Worm (Caenorhabditis elegans) whole organism, young adult: Measurements from ENCODE around the gene moc-1.

Source experiments
- C17E4.6 ChIP-seq: fragments of 200-800 bp; sonication (Bioruptor generic); IDR thresholded peaks from 2 replicates; pipeline ENCODE4 v1.3.6; 2022; ENCODE audit warnings: missing genetic modification reagents, missing genetic modification characterization, missing compliant biosample characterization
- D2030.7 ChIP-seq: fragments of 200-800 bp; sonication (Bioruptor generic); IDR thresholded peaks from 2 replicates; pipeline ENCODE4 v1.3.6; 2022; ENCODE audit warnings: missing genetic modification reagents, missing genetic modification characterization, missing compliant biosample characterization
- F22D6.2 ChIP-seq: sonication (generic microtip); optimal IDR thresholded peaks from 2 replicates; lab custom pipeline; 2016; ENCODE audit warnings: mild to moderate bottlenecking, missing genetic modification characterization, missing compliant biosample characterization
- F23B12.7 ChIP-seq: sonication (generic microtip); optimal IDR thresholded peaks from 2 replicates; lab custom pipeline; 2017; ENCODE audit warnings: missing genetic modification characterization, mild to moderate bottlenecking, missing compliant biosample characterization, antibody characterized with exemption, moderate library complexity; ENCODE audit not compliant: insufficient read depth
- F39B2.1 ChIP-seq: fragments of 200-800 bp; sonication (Bioruptor generic); IDR thresholded peaks from 2 replicates; pipeline ENCODE4 v1.3.6; 2022; ENCODE audit warnings: missing genetic modification reagents, missing genetic modification characterization, missing compliant biosample characterization
- F49E8.2 ChIP-seq: sonication (generic microtip); optimal IDR thresholded peaks from 3 replicates; lab custom pipeline; 2017; ENCODE audit warnings: missing genetic modification characterization, mild to moderate bottlenecking, missing compliant biosample characterization, antibody characterized with exemption, moderate library complexity; ENCODE audit not compliant: insufficient read depth
- K12H6.12 ChIP-seq: fragments of 200-800 bp; sonication (Bioruptor generic); optimal IDR thresholded peaks from 2 replicates; lab custom pipeline; 2018; ENCODE audit warnings: mild to moderate bottlenecking, missing genetic modification characterization, missing compliant biosample characterization
- T26A5.8 ChIP-seq: sonication (generic microtip); optimal IDR thresholded peaks from 2 replicates; lab custom pipeline; 2016; ENCODE audit warnings: missing genetic modification characterization, missing compliant biosample characterization
- Y67H2A.10 ChIP-seq: fragments of 200-800 bp; sonication (Bioruptor generic); conservative IDR thresholded peaks from 2 replicates; pipeline ENCODE4 v1.3.6; 2022; ENCODE audit warnings: missing genetic modification reagents, missing genetic modification characterization, missing compliant biosample characterization
- Y79H2A.3 ChIP-seq: fragments of 200-800 bp; sonication (Bioruptor generic); conservative IDR thresholded peaks from 2 replicates; pipeline ENCODE4 v1.3.6; 2022; ENCODE audit warnings: missing genetic modification reagents, missing genetic modification characterization, missing compliant biosample characterization
- Y95B8A.8 ChIP-seq: fragments of 200-800 bp; sonication (Bioruptor generic); IDR thresholded peaks from 2 replicates; pipeline ENCODE4 v1.3.6; 2022; ENCODE audit warnings: missing genetic modification reagents, missing genetic modification characterization, missing compliant biosample characterization
- ama-1 ChIP-seq, 3 experiments: fragments of 150-350 bp in 1 of 3; sonication (generic microtip) in 2 of 3; optimal IDR thresholded peaks; 2 replicates each; lab custom pipeline; 2014 to 2018; ENCODE audit warnings: missing biosample characterization in 2 of 3, missing genetic modification characterization in 2 of 3, missing genetic modification reagents in 2 of 3
- aptf-2 ChIP-seq: fragments of 200-800 bp; sonication (Bioruptor generic); conservative IDR thresholded peaks from 2 replicates; pipeline ENCODE4 v1.3.6; 2022; ENCODE audit warnings: missing genetic modification reagents, missing genetic modification characterization, missing compliant biosample characterization
- athp-1 ChIP-seq: sonication (generic microtip); optimal IDR thresholded peaks from 2 replicates; lab custom pipeline; 2017; ENCODE audit warnings: mild to moderate bottlenecking, missing genetic modification characterization, missing compliant biosample characterization
- attf-5 ChIP-seq: fragments of 200-800 bp; sonication (Bioruptor generic); optimal IDR thresholded peaks from 2 replicates; lab custom pipeline; 2018; ENCODE audit warnings: mild to moderate bottlenecking, missing genetic modification characterization, missing compliant biosample characterization
- attf-6 ChIP-seq: fragments of 200-800 bp; sonication (Bioruptor generic); IDR thresholded peaks from 2 replicates; pipeline ENCODE4 v1.3.6; 2022; ENCODE audit warnings: missing genetic modification reagents, missing genetic modification characterization, missing compliant biosample characterization
- bed-2 ChIP-seq: fragments of 200-800 bp; sonication (Bioruptor generic); IDR thresholded peaks from 2 replicates; pipeline ENCODE4 v1.3.6; 2022; ENCODE audit warnings: missing genetic modification reagents, missing genetic modification characterization, missing compliant biosample characterization
- ccch-3 ChIP-seq: fragments of 200-800 bp; sonication (Bioruptor generic); optimal IDR thresholded peaks from 2 replicates; lab custom pipeline; 2018; ENCODE audit warnings: mild to moderate bottlenecking, missing genetic modification characterization, missing compliant biosample characterization
- cebp-2 ChIP-seq: fragments of 200-800 bp; sonication (Bioruptor generic); IDR thresholded peaks from 2 replicates; pipeline ENCODE4 v1.3.6; 2022; ENCODE audit warnings: missing genetic modification characterization, missing compliant biosample characterization
- ceh-58 ChIP-seq: fragments of 200-800 bp; sonication (Bioruptor generic); IDR thresholded peaks from 2 replicates; pipeline ENCODE4 v1.3.6; 2022; ENCODE audit warnings: missing genetic modification characterization, missing compliant biosample characterization
- ceh-79 ChIP-seq: sonication (generic microtip); optimal IDR thresholded peaks from 2 replicates; lab custom pipeline; 2017; ENCODE audit warnings: mild to moderate bottlenecking, missing genetic modification characterization, missing compliant biosample characterization
- efl-1 ChIP-seq: fragments of 150-350 bp; optimal IDR thresholded peaks from 2 replicates; lab custom pipeline; 2014; ENCODE audit warnings: missing biosample characterization, missing genetic modification reagents, missing genetic modification characterization
- egl-44 ChIP-seq: fragments of 200-800 bp; sonication (Bioruptor generic); IDR thresholded peaks from 2 replicates; pipeline ENCODE4 v1.3.6; 2022; ENCODE audit warnings: missing genetic modification reagents, missing genetic modification characterization, missing compliant biosample characterization
- ekl-4 ChIP-seq: fragments of 200-800 bp; sonication (Bioruptor generic); IDR thresholded peaks from 2 replicates; pipeline ENCODE4 v1.3.6; 2022; ENCODE audit warnings: missing genetic modification reagents, missing genetic modification characterization, missing compliant biosample characterization
- ets-4 ChIP-seq: fragments of 200-800 bp; sonication (Bioruptor generic); optimal IDR thresholded peaks from 2 replicates; lab custom pipeline; 2018; ENCODE audit warnings: mild to moderate bottlenecking, missing genetic modification characterization, missing compliant biosample characterization
- hlh-12 ChIP-seq: sonication (generic microtip); optimal IDR thresholded peaks from 2 replicates; lab custom pipeline; 2016; ENCODE audit warnings: missing genetic modification characterization, missing compliant biosample characterization
- hmg-20 ChIP-seq: fragments of 200-800 bp; sonication (Bioruptor generic); IDR thresholded peaks from 2 replicates; pipeline ENCODE4 v1.3.6; 2022; ENCODE audit warnings: missing genetic modification reagents, missing genetic modification characterization, missing compliant biosample characterization
- hsf-1 ChIP-seq: fragments of 200-800 bp; sonication (Bioruptor generic); IDR thresholded peaks from 2 replicates; pipeline ENCODE4 v1.3.6; 2022; ENCODE audit warnings: missing genetic modification reagents, missing genetic modification characterization, missing compliant biosample characterization
- lin-26 ChIP-seq: fragments of 200-800 bp; sonication (Bioruptor generic); IDR thresholded peaks from 2 replicates; pipeline ENCODE4 v1.3.6; 2022; ENCODE audit warnings: missing genetic modification reagents, missing genetic modification characterization, missing compliant biosample characterization
- lin-35 ChIP-seq, 3 experiments: fragments of 150-350 bp in 2 of 3; sonication (generic microtip) in 1 of 3; optimal IDR thresholded peaks; 2 replicates each; lab custom pipeline; 2014 to 2018; ENCODE audit warnings: missing biosample characterization in 3 of 3, missing genetic modification characterization in 3 of 3, missing genetic modification reagents in 3 of 3
- lin-54 ChIP-seq: fragments of 200-800 bp; sonication (Bioruptor generic); optimal IDR thresholded peaks from 2 replicates; lab custom pipeline; 2018; ENCODE audit warnings: mild to moderate bottlenecking, missing genetic modification characterization, missing compliant biosample characterization
- lir-1 ChIP-seq: fragments of 200-800 bp; sonication (Bioruptor generic); conservative IDR thresholded peaks from 2 replicates; pipeline ENCODE4 v1.3.6; 2022; ENCODE audit warnings: missing genetic modification reagents, missing genetic modification characterization, missing compliant biosample characterization
- lsy-27 ChIP-seq: sonication (generic microtip); optimal IDR thresholded peaks from 2 replicates; lab custom pipeline; 2017; ENCODE audit warnings: missing genetic modification characterization, mild to moderate bottlenecking, missing compliant biosample characterization, antibody characterized with exemption, missing genotype, borderline replicate concordance; ENCODE audit not compliant: insufficient read depth
- mes-4 ChIP-seq: sonication (generic microtip); optimal IDR thresholded peaks from 2 replicates; lab custom pipeline; 2016; ENCODE audit warnings: missing genotype, missing genetic modification characterization, missing compliant biosample characterization
- mxl-1 ChIP-seq: sonication (generic microtip); optimal IDR thresholded peaks from 2 replicates; lab custom pipeline; 2016; ENCODE audit warnings: missing genetic modification characterization, missing compliant biosample characterization
- nfya-1 ChIP-seq: sonication (generic microtip); optimal IDR thresholded peaks from 2 replicates; lab custom pipeline; 2017; ENCODE audit warnings: antibody characterized with exemption, missing compliant biosample characterization, missing genetic modification characterization, borderline replicate concordance; ENCODE audit not compliant: insufficient read depth
- nhr-90 ChIP-seq: sonication (generic microtip); optimal IDR thresholded peaks from 2 replicates; lab custom pipeline; 2016; ENCODE audit warnings: missing genotype, mild to moderate bottlenecking, missing genetic modification characterization, missing compliant biosample characterization
- pbrm-1 ChIP-seq: fragments of 200-800 bp; sonication (Bioruptor generic); IDR thresholded peaks from 2 replicates; pipeline ENCODE4 v1.3.6; 2022; ENCODE audit warnings: missing genetic modification reagents, missing genetic modification characterization, missing compliant biosample characterization
- pha-4 ChIP-seq: fragments of 150-350 bp; sonication (generic microtip); optimal IDR thresholded peaks from 2 replicates; lab custom pipeline; 2014; ENCODE audit warnings: missing biosample characterization, missing genetic modification reagents, missing genetic modification characterization
- repo-1 ChIP-seq: sonication (generic microtip); optimal IDR thresholded peaks from 2 replicates; lab custom pipeline; 2017; ENCODE audit warnings: mild to moderate bottlenecking, missing genetic modification characterization, missing compliant biosample characterization
- rpc-1 ChIP-seq, 2 experiments: fragments of 150-350 bp in 1 of 2; sonication (generic microtip) in 1 of 2; optimal IDR thresholded peaks; 2 replicates each; lab custom pipeline; 2014 to 2018; ENCODE audit warnings: missing biosample characterization in 1 of 2, missing genetic modification characterization in 1 of 2, missing genetic modification reagents in 1 of 2, missing genotype in 1 of 2
- sdz-38 ChIP-seq: sonication (generic microtip); optimal IDR thresholded peaks from 2 replicates; lab custom pipeline; 2016; ENCODE audit warnings: missing genotype, missing genetic modification characterization, missing compliant biosample characterization
- snpc-3.4 ChIP-seq: sonication (generic microtip); optimal IDR thresholded peaks from 2 replicates; lab custom pipeline; 2017; ENCODE audit warnings: missing genetic modification characterization, mild to moderate bottlenecking, missing compliant biosample characterization, antibody characterized with exemption, moderate library complexity, missing genotype, missing genetic modification reagents
- snpc-4 ChIP-seq, 5 experiments: fragments of 150-350 bp in 1 of 5; sonication (generic microtip) in 4 of 5; optimal IDR thresholded peaks; 2 replicates each; lab custom pipeline; 2014 to 2018; ENCODE audit warnings: missing genetic modification characterization in 5 of 5, missing biosample characterization in 3 of 5, antibody characterized with exemption in 2 of 5, mild to moderate bottlenecking in 2 of 5, missing compliant biosample characterization in 2 of 5, missing genotype in 2 of 5, moderate library complexity in 2 of 5, missing genetic modification reagents in 1 of 5
- sptf-2 ChIP-seq: fragments of 200-800 bp; sonication (Bioruptor generic); optimal IDR thresholded peaks from 2 replicates; lab custom pipeline; 2018; ENCODE audit warnings: mild to moderate bottlenecking, missing genetic modification characterization, missing compliant biosample characterization
- tbp1 ChIP-seq: fragments of 200-800 bp; sonication (Bioruptor generic); optimal IDR thresholded peaks from 2 replicates; lab custom pipeline; 2018; ENCODE audit warnings: mild to moderate bottlenecking, missing genetic modification characterization, missing compliant biosample characterization
- ztf-18 ChIP-seq: sonication (generic microtip); optimal IDR thresholded peaks from 2 replicates; lab custom pipeline; 2016; ENCODE audit warnings: missing genotype, mild to moderate bottlenecking, missing genetic modification characterization, missing compliant biosample characterization

The moc-1 gene

DNA sequence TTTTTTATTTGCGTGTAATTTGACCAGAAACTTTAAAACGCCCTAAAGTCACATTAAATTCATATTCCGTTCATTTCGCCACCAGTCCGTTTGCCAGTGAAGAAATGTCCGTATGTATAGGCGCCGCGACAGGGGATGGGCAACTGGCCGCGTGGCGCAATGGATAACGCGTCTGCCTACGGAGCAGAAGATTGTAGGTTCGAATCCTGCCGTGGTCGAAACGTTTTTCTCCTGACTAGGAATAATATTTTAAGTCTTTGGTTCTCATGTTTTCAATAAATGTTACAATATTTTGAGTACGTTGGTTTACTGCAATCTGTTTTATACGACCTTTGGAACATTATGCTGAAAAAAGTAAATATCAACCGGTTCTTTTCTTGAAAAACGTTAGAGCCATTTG, 6.6 kb upstream of the moc-1 start (continued):
- TF ChIP-seq lsy-27 (tag; lab: Kevin White, UChicago) (peak; percentile 56), ccch-3 (GFP tag; lab: Kevin White, UChicago) (no peak), hsf-1 (GFP tag; lab: Robert Waterston, UW) (no peak), Y79H2A.3 (GFP tag; lab: Robert Waterston, UW) (no peak), pbrm-1 (peak; percentile 86), tbp1 (GFP tag; lab: Kevin White, UChicago) (peak; percentile 95), attf-6 (GFP tag; lab: Robert Waterston, UW) (0 out of 2 replicates have a peak, but pooled peaks have one; percentile 31), sdz-38 (tag; lab: Kevin White, UChicago) (no peak), ceh-79 (tag; lab: Kevin White, UChicago) (no peak), Y67H2A.10 (no peak), nhr-90 (tag; lab: Kevin White, UChicago) (peak; percentile 75), K12H6.12 (tag; lab: Kevin White, UChicago) (peak; percentile 67), aptf-2 (GFP tag; lab: Robert Waterston, UW) (no peak), nfya-1 (tag; lab: Kevin White, UChicago) (no peak), attf-5 (GFP tag; lab: Kevin White, UChicago) (peak; percentile 66), snpc-3.4 (peak; percentile 69), hmg-20 (GFP tag; lab: Robert Waterston, UW) (0 out of 2 replicates have a peak, but pooled peaks have one; percentile 63), pha-4 (tag; lab: Kevin White, UChicago) (no peak), athp-1 (tag; lab: Kevin White, UChicago) (peak; percentile 59), lin-26 (peak; percentile 94), ceh-58 (GFP tag; lab: Robert Waterston, UW) (0 out of 2 replicates have a peak, but pooled peaks have one; percentile 59), lir-1 (GFP tag; lab: Robert Waterston, UW) (no peak), lin-35 (GFP tag; optimal IDR thresholded peaks at IDR 0.05; lab: Kevin White, UChicago) (peak in 1 of 3 experiments; percentile 4), egl-44 (peak; percentile 33; the same call in 1 of the 2 replicates), sptf-2 (no peak), ztf-18 (peak; percentile 60), ama-1 (optimal IDR thresholded peaks at IDR 0.05; lab: Kevin White, UChicago) (no peak), ama-1 (GFP tag; optimal IDR thresholded peaks at IDR 0.05; lab: Kevin White, UChicago) (peak; percentile 62 to 75), efl-1 (GFP tag; lab: Kevin White, UChicago) (no peak), mes-4 (tag; lab: Kevin White, UChicago) (peak; percentile 37), bed-2 (no peak), cebp-2 (0 out of 2 replicates have a peak, but pooled peaks have one; percentile 73), ets-4 (GFP tag; lab: Kevin White, UChicago) (no peak), hlh-12 (peak; percentile 57), mxl-1 (peak; percentile 62), T26A5.8 (tag; lab: Kevin White, UChicago) (peak; percentile 53), lin-54 (peak; percentile 55), snpc-4 (GFP tag; optimal IDR thresholded peaks at IDR 0.05; lab: Kevin White, UChicago) (peak; percentile 74), snpc-4 (tag; optimal IDR thresholded peaks at IDR 0.05; lab: Kevin White, UChicago) (peak in 3 of 4 experiments; percentile 44 to 69 (median 48)), Y95B8A.8 (GFP tag; lab: Robert Waterston, UW) (0 out of 2 replicates have a peak, but pooled peaks have one; percentile 21), D2030.7 (GFP tag; lab: Robert Waterston, UW) (peak; percentile 81), F39B2.1 (GFP tag; lab: Robert Waterston, UW) (no peak), C17E4.6 (GFP tag; lab: Robert Waterston, UW) (no peak), repo-1 (tag; lab: Kevin White, UChicago) (peak; percentile 84), F23B12.7 (peak; percentile 1), F22D6.2 (tag; lab: Kevin White, UChicago) (peak; percentile 11), rpc-1 (optimal IDR thresholded peaks at IDR 0.05; lab: Kevin White, UChicago) (peak; percentile 89), rpc-1 (tag; optimal IDR thresholded peaks at IDR 0.05; lab: Kevin White, UChicago) (peak; percentile 89), ekl-4 (GFP tag; lab: Robert Waterston, UW) (no peak), F49E8.2 (no peak)
